Fruit fly (Drosophila melanogaster) whole organism, wandering third instar larva: ENCODE measurements around the gene CG3224.

Experiments used
- Dfd ChIP-seq: fragments of >200 bp; optimal IDR thresholded peaks from 2 replicates; lab custom pipeline; 2017; ENCODE audit warnings: missing biosample characterization, missing genetic modification characterization
- Jra ChIP-seq: sonication (Bioruptor generic); optimal IDR thresholded peaks from 2 replicates; lab custom pipeline; 2016; ENCODE audit warnings: missing biosample characterization, missing genetic modification characterization
- Myc ChIP-seq: fragments of >200 bp; optimal IDR thresholded peaks from 2 replicates; lab custom pipeline; 2017
- Rel ChIP-seq, 2 experiments: fragments of 200-800 bp; sonication (Bioruptor generic) in 1 of 2; optimal IDR thresholded peaks; 2 replicates in 1 of 2; 3 replicates in 1 of 2; lab custom pipeline; 2016 to 2019; ENCODE audit warnings: mild to moderate bottlenecking in 2 of 2, missing biosample characterization in 2 of 2, missing genetic modification characterization in 2 of 2, moderate library complexity in 1 of 2
- Sp1 ChIP-seq: fragments of 200-800 bp; sonication (Bioruptor generic); optimal IDR thresholded peaks from 3 replicates; lab custom pipeline; 2019; ENCODE audit warnings: missing biosample characterization, mild to moderate bottlenecking, missing genetic modification characterization, moderate library complexity
- fru ChIP-seq: fragments of 200-800 bp; sonication (Bioruptor generic); optimal IDR thresholded peaks from 3 replicates; lab custom pipeline; 2016; ENCODE audit warnings: missing biosample characterization, mild to moderate bottlenecking, missing genetic modification characterization
- h ChIP-seq: fragments of 200-800 bp; sonication (Bioruptor generic); optimal IDR thresholded peaks from 3 replicates; lab custom pipeline; 2016; ENCODE audit warnings: missing biosample characterization, mild to moderate bottlenecking, missing genetic modification characterization
- jim ChIP-seq: fragments of 175-275, 200-325 bp; sonication (Bioruptor generic); optimal IDR thresholded peaks from 2 replicates; lab custom pipeline; 2016; ENCODE audit warnings: missing biosample characterization, mild to moderate bottlenecking, missing genetic modification characterization
- pan ChIP-seq: fragments of >200 bp; optimal IDR thresholded peaks from 2 replicates; lab custom pipeline; 2017
- sv ChIP-seq: fragments of 200-800 bp; sonication (Bioruptor generic); optimal IDR thresholded peaks from 3 replicates; lab custom pipeline; 2016; ENCODE audit warnings: missing biosample characterization, missing genetic modification characterization
- usp ChIP-seq: fragments of >200 bp; optimal IDR thresholded peaks from 2 replicates; lab custom pipeline; 2017; ENCODE audit warnings: missing biosample characterization, missing genetic modification characterization
- woc ChIP-seq: sonication (Bioruptor generic); optimal IDR thresholded peaks from 2 replicates; lab custom pipeline; 2016; ENCODE audit warnings: missing biosample characterization, mild to moderate bottlenecking, missing genetic modification characterization

DNA sequence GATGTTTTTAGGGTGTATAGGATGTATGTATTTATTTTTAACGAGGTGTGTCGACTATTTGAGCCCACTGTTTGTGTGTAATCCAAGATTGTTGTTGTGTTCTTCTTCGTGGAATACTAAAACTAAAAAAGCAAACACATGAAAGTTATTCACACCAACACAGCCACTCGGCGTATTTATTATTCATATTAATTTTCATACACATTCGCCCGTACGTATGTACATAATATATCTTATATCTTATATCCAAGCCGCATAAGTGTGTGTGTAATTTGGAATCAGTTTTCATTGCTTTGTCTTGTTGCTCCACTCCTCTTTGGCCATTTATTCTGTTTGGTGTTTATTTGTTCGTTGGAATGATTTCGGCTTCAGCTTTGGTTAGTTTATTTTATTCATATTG is 49.4 kb upstream of the CG3224 start:
- TF ChIP-seq sv (GFP tag; lab: Kevin White, UChicago) = no peak
- no peak for TF ChIP-seq pan (lab: Kevin White, UChicago)
- TF ChIP-seq Rel (GFP tag; optimal IDR thresholded peaks at IDR 0.05; lab: Kevin White, UChicago) = no peak
- TF ChIP-seq Rel (tag; optimal IDR thresholded peaks at IDR 0.05; lab: Kevin White, UChicago) = no peak
- no peak for TF ChIP-seq jim
- no peak for TF ChIP-seq woc
- TF ChIP-seq Dfd (GFP tag; lab: Kevin White, UChicago) = no peak
- no peak for TF ChIP-seq usp
- no peak for TF ChIP-seq Myc (lab: Kevin White, UChicago)
- no peak for TF ChIP-seq fru (GFP tag; lab: Kevin White, UChicago)
- no peak for TF ChIP-seq Sp1 (GFP tag; lab: Kevin White, UChicago)
- TF ChIP-seq h (GFP tag; lab: Kevin White, UChicago) = no peak
- TF ChIP-seq Jra (GFP tag; lab: Kevin White, UChicago) = no peak
